Worm (Caenorhabditis elegans): ENCODE data around the gene F16G10.7.

The F16G10.7 gene

DNA sequence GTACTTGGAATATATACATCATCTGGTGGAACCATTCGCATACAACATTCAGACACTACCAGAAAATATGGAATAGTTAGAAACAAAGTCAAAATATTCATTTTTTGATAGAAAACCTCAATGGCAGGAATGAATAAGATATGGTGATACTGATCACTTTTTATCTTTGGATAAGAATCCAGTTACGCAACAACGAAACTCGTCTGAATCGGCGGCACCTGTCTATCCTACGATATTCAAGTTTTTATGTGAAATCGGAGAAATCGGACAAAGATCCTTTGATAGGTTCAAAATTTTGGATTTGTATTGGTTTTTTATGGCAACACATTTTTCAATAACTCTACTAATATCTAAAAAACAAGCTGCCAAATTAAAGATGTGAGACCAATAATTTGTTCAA, 18.8 kb upstream of the F16G10.7 start, which contains the start of gene F16G10.14:
Gene F16G10.14, minus strand, starts transcription at position 101 of the 400 bp plus-strand sequence.
- TF ChIP-seq F37B4.10 (GFP tag; IDR thresholded peaks at IDR 0.05): no peak
- TF ChIP-seq gei-17 (GFP tag; optimal IDR thresholded peaks at IDR 0.05): no peak
- no peak for TF ChIP-seq B0261.1 (tag; optimal IDR thresholded peaks at IDR 0.05)
- no peak for TF ChIP-seq K12H6.12 (tag; optimal IDR thresholded peaks at IDR 0.05)
- no peak for TF ChIP-seq cebp-2 (GFP tag; IDR thresholded peaks at IDR 0.05)
- TF ChIP-seq madf-3 (GFP tag; IDR thresholded peaks at IDR 0.05): no peak
- no peak for TF ChIP-seq egl-44 (GFP tag; IDR thresholded peaks at IDR 0.05)
- TF ChIP-seq snpc-1.3 (tag; optimal IDR thresholded peaks at IDR 0.05; ENCODE audit: insufficient read depth): no peak
- TF ChIP-seq ama-1 (optimal IDR thresholded peaks at IDR 0.05): no peak
- TF ChIP-seq ama-1 (GFP tag; optimal IDR thresholded peaks at IDR 0.05): no peak

DNA sequence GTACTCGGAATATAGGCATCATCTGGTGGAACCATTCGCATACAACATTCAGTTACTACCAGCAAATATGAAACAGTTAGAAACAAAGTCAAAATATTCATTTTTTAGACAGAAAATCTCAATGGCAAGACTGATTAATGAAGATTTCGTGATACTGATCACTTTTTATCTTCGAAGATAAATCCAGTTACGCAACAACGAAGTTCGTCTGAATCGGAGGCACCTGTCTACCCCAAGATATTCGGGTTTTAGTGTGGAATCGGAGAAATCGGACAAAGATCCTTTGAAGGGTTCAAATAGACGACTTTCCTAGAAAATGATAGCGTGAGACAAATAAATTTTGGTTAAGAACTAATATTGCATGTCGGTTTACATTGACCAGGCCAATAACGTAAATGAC, 15.8 kb upstream of the F16G10.7 start, which contains the start of gene F16G10.13:
Gene F16G10.13, minus strand, starts transcription at position 101 of the 400 bp plus-strand sequence.
- no peak for TF ChIP-seq lin-26 (GFP tag; IDR thresholded peaks at IDR 0.05)

DNA sequence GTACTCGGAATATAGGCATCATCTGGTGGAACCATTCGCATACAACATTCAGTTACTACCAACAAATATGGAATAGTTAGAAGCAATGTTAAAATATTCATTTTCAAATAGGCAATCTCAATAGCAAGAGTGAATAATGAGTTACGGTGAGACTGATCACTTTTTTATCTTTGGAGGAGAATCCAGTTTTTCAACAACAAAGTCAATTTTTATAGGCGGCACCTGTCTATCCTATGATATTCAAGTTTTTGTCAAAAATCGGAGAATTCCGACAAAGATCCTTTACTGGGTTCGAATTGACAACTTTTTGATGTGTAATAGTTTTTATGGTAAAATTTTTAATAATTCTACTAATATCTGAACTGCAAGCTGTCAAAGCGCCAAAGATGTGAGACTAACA, 13.7 kb upstream of the F16G10.7 start, which contains the start of gene F16G10.11:
Gene F16G10.11, minus strand, starts transcription at position 101 of the 400 bp plus-strand sequence.
- TF ChIP-seq nfya-1 (tag; optimal IDR thresholded peaks at IDR 0.05; ENCODE audit: borderline replicate concordance, insufficient read depth): no peak
- no peak for TF ChIP-seq hmg-1.2 (GFP tag; IDR thresholded peaks at IDR 0.05)
- TF ChIP-seq mxl-1 (tag; optimal IDR thresholded peaks at IDR 0.05): no peak
- no peak for TF ChIP-seq dpff-1 (tag; optimal IDR thresholded peaks at IDR 0.05)
- no peak for TF ChIP-seq T26A5.8 (tag; optimal IDR thresholded peaks at IDR 0.05)
- no peak for TF ChIP-seq nhr-120 (GFP tag; IDR thresholded peaks at IDR 0.05)
- no peak for TF ChIP-seq D2030.7 (GFP tag; IDR thresholded peaks at IDR 0.05)
- no peak for TF ChIP-seq lir-1 (GFP tag; conservative IDR thresholded peaks at IDR 0.05)
- TF ChIP-seq ekl-4 (GFP tag; IDR thresholded peaks at IDR 0.05): no peak
- TF ChIP-seq unc-62 (GFP tag; optimal IDR thresholded peaks at IDR 0.05): no peak
- no peak for TF ChIP-seq K12H6.12 (tag; optimal IDR thresholded peaks at IDR 0.05)
- TF ChIP-seq sea-2 (GFP tag; IDR thresholded peaks at IDR 0.05): no peak
- no peak for TF ChIP-seq snpc-1.1 (tag; optimal IDR thresholded peaks at IDR 0.05; ENCODE audit: insufficient read depth)
- TF ChIP-seq Y53G8AR.9 (GFP tag; conservative IDR thresholded peaks at IDR 0.05): no peak

- TF ChIP-seq pbrm-1 (GFP tag; IDR thresholded peaks at IDR 0.05): no peak
- TF ChIP-seq B0261.1 (tag; optimal IDR thresholded peaks at IDR 0.05): no peak
- TF ChIP-seq egrh-3 (GFP tag; IDR thresholded peaks at IDR 0.05): no peak
- TF ChIP-seq lsy-27 (tag; optimal IDR thresholded peaks at IDR 0.05; ENCODE audit: borderline replicate concordance, insufficient read depth): no peak
- no peak for TF ChIP-seq tbp1 (GFP tag; optimal IDR thresholded peaks at IDR 0.05)
- TF ChIP-seq mxl-1 (tag; optimal IDR thresholded peaks at IDR 0.05): no peak
- no peak for TF ChIP-seq efl-1 (GFP tag; optimal IDR thresholded peaks at IDR 0.05)
- TF ChIP-seq xnd-1 (tag; optimal IDR thresholded peaks at IDR 0.05): no peak
Observed at ce11 chrII:2390884-2391283, 10.8 kb upstream of the F16G10.7 start, which contains the start of gene F16G10.10. Gene F16G10.10 (minus strand): TSS chrII:2390984.

ce11 chrII:2385495-2385894, 5.4 kb upstream of the F16G10.7 start, which contains the start of gene F16G10.9:
Gene F16G10.9 (minus strand): TSS chrII:2385595.
- TF ChIP-seq pha-4 (tag; optimal IDR thresholded peaks at IDR 0.05) (no peak), T07F8.4 (tag; optimal IDR thresholded peaks at IDR 0.05) (no peak), akir-1 (GFP tag; optimal IDR thresholded peaks at IDR 0.05) (no peak), F33H1.4 (GFP tag; IDR thresholded peaks at IDR 0.05) (no peak), hlh-12 (tag; optimal IDR thresholded peaks at IDR 0.05) (no peak), nhr-90 (tag; optimal IDR thresholded peaks at IDR 0.05) (no peak), mes-4 (tag; optimal IDR thresholded peaks at IDR 0.05) (no peak), ceh-79 (tag; optimal IDR thresholded peaks at IDR 0.05) (no peak), ccch-3 (GFP tag; optimal IDR thresholded peaks at IDR 0.05) (no peak), C17E4.6 (GFP tag; IDR thresholded peaks at IDR 0.05) (no peak), lsy-27 (tag; optimal IDR thresholded peaks at IDR 0.05; ENCODE audit: borderline replicate concordance, insufficient read depth) (no peak), lin-40 (tag; optimal IDR thresholded peaks at IDR 0.05) (no peak)

All from whole organism, young adult.